Fruit fly (Drosophila melanogaster): ENCODE results near the gene t-Grip91.

t-Grip91 gene

DNA sequence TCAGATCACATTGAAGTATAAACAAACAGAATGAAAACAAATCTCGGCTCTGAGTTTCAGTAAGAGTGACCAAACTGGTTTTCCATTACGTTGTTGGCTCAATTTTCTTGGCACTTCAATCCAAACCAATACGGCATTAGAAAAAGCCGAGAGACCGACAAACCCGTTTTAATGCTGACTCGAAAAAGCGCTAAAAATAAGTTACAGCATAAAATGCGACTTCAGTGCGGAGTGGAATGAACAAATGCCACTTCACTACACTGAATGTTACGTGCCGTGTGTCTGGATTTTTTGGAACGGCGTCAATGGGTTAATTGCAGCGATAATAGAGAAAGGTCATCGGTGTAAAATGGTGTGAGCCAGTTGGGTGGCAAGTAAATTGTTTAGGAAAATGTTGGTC, 23.2 kb upstream of the t-Grip91 start (continued):
- TF ChIP-seq CG17568 (GFP tag; optimal IDR thresholded peaks at IDR 0.05): no peak
- peak; percentile 25; the same call in 1 of the 2 replicates for TF ChIP-seq CG13287 (GFP tag; IDR thresholded peaks at IDR 0.05; ENCODE audit: partially characterized antibody)
- TF ChIP-seq gfzf (GFP tag; optimal IDR thresholded peaks at IDR 0.05): peak; percentile 29
- no peak for TF ChIP-seq gce (GFP tag; IDR thresholded peaks at IDR 0.05)
- TF ChIP-seq CG15269 (tag; optimal IDR thresholded peaks at IDR 0.05): peak; percentile 29
- no peak for TF ChIP-seq pros (GFP tag; optimal IDR thresholded peaks at IDR 0.05)
- TF ChIP-seq Abd-B (GFP tag; optimal IDR thresholded peaks at IDR 0.05): no peak
- TF ChIP-seq CG18011 (GFP tag; optimal IDR thresholded peaks at IDR 0.05): no peak
- TF ChIP-seq stwl (tag; optimal IDR thresholded peaks at IDR 0.05): peak; percentile 65
- no peak for TF ChIP-seq CG12219 (GFP tag; optimal IDR thresholded peaks at IDR 0.05)
- no peak for TF ChIP-seq bigmax (GFP tag; optimal IDR thresholded peaks at IDR 0.05)
- TF ChIP-seq Pdp1 (GFP tag; optimal IDR thresholded peaks at IDR 0.05): peak in 1 of 2 experiments; percentile 89
- no peak for TF ChIP-seq CG3847 (GFP tag; IDR thresholded peaks at IDR 0.05)
- no peak for TF ChIP-seq pzg (GFP tag; optimal IDR thresholded peaks at IDR 0.05)
- no peak for TF ChIP-seq gem (tag; optimal IDR thresholded peaks at IDR 0.05)
- no peak for TF ChIP-seq CG33557 (GFP tag; optimal IDR thresholded peaks at IDR 0.05)
- peak in 1 of 2 experiments; percentile 73 for TF ChIP-seq Hr78 (GFP tag; optimal IDR thresholded peaks at IDR 0.05)
- TF ChIP-seq CG10267 (tag; optimal IDR thresholded peaks at IDR 0.05): peak; percentile 7
- no peak for TF ChIP-seq CG7556 (GFP tag; optimal IDR thresholded peaks at IDR 0.05)
- TF ChIP-seq HLHmδ (GFP tag; optimal IDR thresholded peaks at IDR 0.05): no peak
- TF ChIP-seq lab (GFP tag; optimal IDR thresholded peaks at IDR 0.05): no peak
- TF ChIP-seq CG1832 (GFP tag; optimal IDR thresholded peaks at IDR 0.05): no peak
- no peak for TF ChIP-seq CG11398 (GFP tag; optimal IDR thresholded peaks at IDR 0.05)
- no peak for TF ChIP-seq CG16863 (GFP tag; optimal IDR thresholded peaks at IDR 0.05)
- TF ChIP-seq Neu2 (GFP tag; optimal IDR thresholded peaks at IDR 0.05; ENCODE audit: borderline replicate concordance): no peak
- TF ChIP-seq sd (tag; optimal IDR thresholded peaks at IDR 0.05): peak; percentile 7
- no peak for TF ChIP-seq Hand (GFP tag; optimal IDR thresholded peaks at IDR 0.05)
- TF ChIP-seq CG1529 (GFP tag; optimal IDR thresholded peaks at IDR 0.05): no peak
- TF ChIP-seq chinmo (GFP tag; IDR thresholded peaks at IDR 0.05; ENCODE audit: partially characterized antibody): peak; percentile 73; the same call in 1 of the 4 replicates
- TF ChIP-seq CG9437 (GFP tag; optimal IDR thresholded peaks at IDR 0.05): peak; percentile 80
- peak; percentile 54; the same call in 1 of the 3 replicates for TF ChIP-seq CG2199 (GFP tag; IDR thresholded peaks at IDR 0.05)
- TF ChIP-seq btn (GFP tag; optimal IDR thresholded peaks at IDR 0.05): no peak
- no peak for TF ChIP-seq CG6854 (GFP tag; optimal IDR thresholded peaks at IDR 0.05)
- no peak for TF ChIP-seq CG8765 (GFP tag; IDR thresholded peaks at IDR 0.05)
- no peak for TF ChIP-seq jing (GFP tag; optimal IDR thresholded peaks at IDR 0.05)

DNA sequence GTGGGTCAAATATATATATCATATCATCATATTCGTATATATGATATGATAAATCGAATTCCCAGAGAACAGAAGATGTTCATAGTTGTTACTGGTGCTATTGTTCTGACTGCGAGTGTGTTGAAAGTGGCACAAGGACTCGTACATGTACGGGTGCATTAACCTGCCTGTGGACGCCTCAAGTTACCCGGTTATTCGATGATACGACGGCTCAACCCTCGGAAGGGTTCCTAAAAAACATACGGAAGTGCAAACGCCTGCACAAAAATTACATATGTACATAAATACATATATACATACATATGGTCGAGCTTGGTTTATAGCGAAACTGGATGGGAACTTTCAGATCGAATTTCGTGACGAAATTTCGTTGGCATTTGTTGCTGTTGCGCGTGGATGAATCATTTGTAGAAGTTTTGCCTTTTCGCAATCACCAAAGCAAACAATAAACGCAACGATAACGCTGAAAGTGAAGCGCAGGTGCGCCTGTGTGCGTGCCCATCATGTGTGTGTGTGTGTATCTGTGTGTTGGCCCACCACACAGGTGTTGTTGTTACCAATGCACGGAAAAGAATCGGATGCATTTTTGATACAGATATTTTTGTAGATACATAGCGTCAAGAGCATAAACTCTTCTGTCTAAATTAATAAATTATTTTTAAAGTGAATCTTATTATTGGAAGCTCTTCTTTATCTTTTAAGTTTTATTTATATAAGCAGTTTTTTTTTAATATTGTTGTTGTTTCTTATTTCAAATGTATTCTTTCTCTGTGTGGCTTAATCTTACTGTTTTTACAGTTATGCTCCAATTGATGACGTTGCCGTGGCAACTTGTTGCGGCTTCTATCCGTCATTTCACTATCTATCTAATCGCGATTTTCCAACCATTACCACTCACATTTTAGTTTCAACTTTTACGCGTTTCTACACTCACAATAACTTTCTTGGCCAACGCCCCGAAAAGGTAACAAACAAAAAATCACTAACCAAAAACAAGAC, 22.2 kb upstream of the t-Grip91 start:
- TF ChIP-seq CG15479 (GFP tag; optimal IDR thresholded peaks at IDR 0.05): peak; percentile 43
- TF ChIP-seq ind (GFP tag; optimal IDR thresholded peaks at IDR 0.05): peak; percentile 63
- TF ChIP-seq H15 (GFP tag; IDR thresholded peaks at IDR 0.05): peak; percentile 71; the same call in 2 of the 3 replicates
- no peak for TF ChIP-seq dm (GFP tag; optimal IDR thresholded peaks at IDR 0.05)
- TF ChIP-seq sisA (GFP tag; IDR thresholded peaks at IDR 0.05): peak; percentile 81
- TF ChIP-seq Med (GFP tag): peak; percentile 76
- TF ChIP-seq Gug (GFP tag; IDR thresholded peaks at IDR 0.05): peak; percentile 44; the same call in 2 of the 4 replicates
- TF ChIP-seq Ets65A (GFP tag): peak; percentile 88
- peak; percentile 76 for TF ChIP-seq CG10979 (tag; optimal IDR thresholded peaks at IDR 0.05)
- peak; percentile 22 for TF ChIP-seq CG31388 (GFP tag; optimal IDR thresholded peaks at IDR 0.05)
- TF ChIP-seq Nf-YA (GFP tag; IDR thresholded peaks at IDR 0.05): peak; percentile 39; the same call in 1 of the 2 replicates
- peak; percentile 53 for TF ChIP-seq CG9215 (GFP tag; IDR thresholded peaks at IDR 0.05)
- peak; percentile 19 for TF ChIP-seq Mes4 (GFP tag; optimal IDR thresholded peaks at IDR 0.05)
- TF ChIP-seq CoRest (tag; optimal IDR thresholded peaks at IDR 0.05): peak; percentile 78
